Worm (Caenorhabditis elegans): ENCODE measurements around the gene ZK899.1.

ZK899.1 gene

DNA sequence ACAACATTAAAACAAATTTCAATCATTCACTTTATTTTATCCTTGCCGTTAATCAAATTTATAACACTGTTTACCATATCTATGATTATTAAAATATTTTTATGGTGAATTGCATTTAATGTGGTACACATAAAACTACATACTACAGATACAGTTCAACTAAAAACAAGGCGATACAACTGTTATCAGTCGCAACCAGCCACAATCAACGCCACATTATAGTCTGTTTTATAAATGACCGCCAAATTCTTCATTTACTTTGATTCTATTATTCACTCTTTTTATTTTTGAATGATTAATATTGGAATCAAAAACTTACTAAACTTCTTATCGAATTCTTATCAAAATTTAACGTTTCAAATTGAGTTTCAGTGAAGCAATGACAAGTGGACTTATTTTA is 18.4 kb upstream of the ZK899.1 start, which contains the start of gene B0272.4:
TSS of gene B0272.4 (plus strand) at position 373 of the 400 bp plus-strand sequence.
- TF ChIP-seq sma-3 (GFP tag; optimal IDR thresholded peaks at IDR 0.05) = no peak
- no peak for TF ChIP-seq F13H6.1 (tag; optimal IDR thresholded peaks at IDR 0.05)
- no peak for TF ChIP-seq blmp-1 (tag; optimal IDR thresholded peaks at IDR 0.05; ENCODE audit: insufficient read depth)
- TF ChIP-seq sem-4 (tag; optimal IDR thresholded peaks at IDR 0.05) = no peak
- TF ChIP-seq gmeb-1 (tag; optimal IDR thresholded peaks at IDR 0.05) = peak; percentile 44
- no peak for TF ChIP-seq nhr-11 (tag; optimal IDR thresholded peaks at IDR 0.05)
- TF ChIP-seq peb-1 (tag; optimal IDR thresholded peaks at IDR 0.05) = no peak
- TF ChIP-seq zag-1 (tag; optimal IDR thresholded peaks at IDR 0.05) = no peak
- no peak for TF ChIP-seq nhr-129 (tag; optimal IDR thresholded peaks at IDR 0.05)
- TF ChIP-seq snpc-4 (tag; optimal IDR thresholded peaks at IDR 0.05) = no peak
- no peak for TF ChIP-seq nhr-10 (tag; optimal IDR thresholded peaks at IDR 0.05)
- TF ChIP-seq lsy-2 (tag; optimal IDR thresholded peaks at IDR 0.05) = no peak
- peak; percentile 95 for TF ChIP-seq fos-1 (tag; optimal IDR thresholded peaks at IDR 0.05)
- TF ChIP-seq nhr-25 (tag; optimal IDR thresholded peaks at IDR 0.05) = no peak
- TF ChIP-seq elt-1 (tag; optimal IDR thresholded peaks at IDR 0.05) = no peak
- TF ChIP-seq unc-39 (tag; optimal IDR thresholded peaks at IDR 0.05) = no peak
- no peak for TF ChIP-seq nhr-12 (tag; optimal IDR thresholded peaks at IDR 0.05)
- no peak for TF ChIP-seq elt-3 (tag; optimal IDR thresholded peaks at IDR 0.05)
- TF ChIP-seq sma-9 (GFP tag; optimal IDR thresholded peaks at IDR 0.05) = peak; percentile 5
- no peak for TF ChIP-seq sma-9 (tag; optimal IDR thresholded peaks at IDR 0.05)
- TF ChIP-seq mbf-1 (tag; optimal IDR thresholded peaks at IDR 0.05) = no peak
- TF ChIP-seq nhr-237 (tag; optimal IDR thresholded peaks at IDR 0.05) = no peak
- TF ChIP-seq nhr-77 (tag; optimal IDR thresholded peaks at IDR 0.05) = no peak
- TF ChIP-seq lin-13 (GFP tag; optimal IDR thresholded peaks at IDR 0.05) = no peak
- no peak for TF ChIP-seq skn-1 (tag; optimal IDR thresholded peaks at IDR 0.05)
- TF ChIP-seq ztf-11 (tag; optimal IDR thresholded peaks at IDR 0.05) = no peak
- no peak for TF ChIP-seq nhr-23 (tag; optimal IDR thresholded peaks at IDR 0.05)
- no peak for TF ChIP-seq dmd-4 (tag; optimal IDR thresholded peaks at IDR 0.05)
- TF ChIP-seq unc-55 (GFP tag; optimal IDR thresholded peaks at IDR 0.05) = no peak
- TF ChIP-seq nhr-6 (tag; optimal IDR thresholded peaks at IDR 0.05) = no peak
- no peak for TF ChIP-seq mab-5 (tag; optimal IDR thresholded peaks at IDR 0.05)
- TF ChIP-seq crh-2 (tag; optimal IDR thresholded peaks at IDR 0.05) = peak; percentile 35

DNA sequence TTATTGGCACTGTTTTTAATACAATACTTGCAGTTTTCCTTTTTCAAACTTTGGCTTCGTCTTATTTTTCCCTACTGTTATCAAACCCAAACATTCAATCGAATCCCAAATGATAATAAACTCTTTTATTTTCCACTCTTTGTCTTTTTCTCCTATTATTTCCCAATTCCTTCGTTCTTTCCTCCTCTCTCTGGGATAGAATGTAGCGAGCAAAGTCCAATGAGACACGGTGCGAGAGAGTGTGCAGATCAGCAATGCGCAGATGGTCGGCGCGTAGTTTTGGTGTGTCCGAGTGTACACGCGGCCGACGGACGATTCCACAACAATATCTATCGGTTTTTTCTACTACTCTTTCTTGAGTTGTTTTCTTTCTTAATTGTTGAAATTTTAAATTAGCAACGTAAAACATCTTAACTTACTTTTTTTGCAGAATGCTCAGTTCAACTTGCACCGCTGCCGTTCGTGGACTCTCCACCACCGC is 15.4 kb upstream of the ZK899.1 start, which contains the start of gene B0272.3:
TSS of gene B0272.3 (plus strand) at position 431 of the 481 bp plus-strand sequence.
- peak; percentile 30 for TF ChIP-seq sem-4 (tag; optimal IDR thresholded peaks at IDR 0.05)
- TF ChIP-seq nhr-25 (tag; optimal IDR thresholded peaks at IDR 0.05) = peak; percentile 46
- peak; percentile 69 for TF ChIP-seq sma-9 (GFP tag; optimal IDR thresholded peaks at IDR 0.05)
- no peak for TF ChIP-seq sma-9 (tag; optimal IDR thresholded peaks at IDR 0.05)
- no peak for TF ChIP-seq ceh-16 (tag; optimal IDR thresholded peaks at IDR 0.05)
- peak; percentile 65 for TF ChIP-seq fos-1 (tag; optimal IDR thresholded peaks at IDR 0.05)
- no peak for TF ChIP-seq lin-13 (GFP tag; optimal IDR thresholded peaks at IDR 0.05)
- peak in 1 of 2 experiments; percentile 39 for TF ChIP-seq lsy-2 (tag; optimal IDR thresholded peaks at IDR 0.05)
- no peak for TF ChIP-seq peb-1 (tag; optimal IDR thresholded peaks at IDR 0.05)
- peak; percentile 69 for TF ChIP-seq sma-3 (GFP tag; optimal IDR thresholded peaks at IDR 0.05)
- no peak for TF ChIP-seq zag-1 (tag; optimal IDR thresholded peaks at IDR 0.05)
- TF ChIP-seq nhr-129 (tag; optimal IDR thresholded peaks at IDR 0.05) = peak; percentile 61
- peak; percentile 56 for TF ChIP-seq gmeb-1 (tag; optimal IDR thresholded peaks at IDR 0.05)
- TF ChIP-seq egl-27 (tag; optimal IDR thresholded peaks at IDR 0.05) = peak; percentile 29
- TF ChIP-seq ztf-11 (tag; optimal IDR thresholded peaks at IDR 0.05) = no peak
- TF ChIP-seq skn-1 (tag; optimal IDR thresholded peaks at IDR 0.05) = peak; percentile 5
- TF ChIP-seq F13H6.1 (tag; optimal IDR thresholded peaks at IDR 0.05) = peak; percentile 67
- TF ChIP-seq nhr-237 (tag; optimal IDR thresholded peaks at IDR 0.05) = no peak
- no peak for TF ChIP-seq blmp-1 (tag; optimal IDR thresholded peaks at IDR 0.05; ENCODE audit: insufficient read depth)
- peak; percentile 73 for TF ChIP-seq crh-2 (tag; optimal IDR thresholded peaks at IDR 0.05)
- peak; percentile 73 for TF ChIP-seq nhr-21 (tag; optimal IDR thresholded peaks at IDR 0.05)
- no peak for TF ChIP-seq nhr-10 (tag; optimal IDR thresholded peaks at IDR 0.05)
- TF ChIP-seq ztf-1 (GFP tag; conservative IDR thresholded peaks at IDR 0.05) = no peak

DNA sequence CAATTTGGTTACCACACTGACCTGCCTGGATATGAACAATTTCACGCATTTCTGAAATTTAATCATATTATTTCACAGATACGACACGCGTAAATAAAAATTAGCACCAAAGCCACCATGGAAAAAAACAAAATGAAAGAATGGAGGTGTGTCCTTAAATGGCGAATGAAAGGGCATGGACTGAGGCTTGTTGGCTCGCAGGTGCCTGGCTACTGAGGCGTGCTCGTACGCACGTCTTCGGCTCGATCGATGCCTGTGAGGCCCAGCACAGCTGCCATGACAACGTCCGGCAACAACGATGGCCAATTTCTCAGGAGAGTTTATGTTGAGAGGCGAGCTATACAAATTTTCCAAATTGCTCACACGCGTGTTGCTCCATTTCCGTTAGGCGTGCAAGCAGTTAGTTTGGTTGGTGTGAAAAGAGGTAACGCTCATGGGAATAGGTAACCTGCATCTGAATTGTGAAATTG is 9.6 kb upstream of the ZK899.1 start, which contains the start of gene tbb-4:
TSS of gene tbb-4 (minus strand) at position 51 of the 470 bp plus-strand sequence.
- no peak for TF ChIP-seq gmeb-1 (tag; optimal IDR thresholded peaks at IDR 0.05)
- TF ChIP-seq mdl-1 (tag; optimal IDR thresholded peaks at IDR 0.05) = no peak
- no peak for TF ChIP-seq crh-2 (tag; optimal IDR thresholded peaks at IDR 0.05)
- TF ChIP-seq lin-39 (tag; optimal IDR thresholded peaks at IDR 0.05) = no peak
- no peak for TF ChIP-seq skn-1 (tag; optimal IDR thresholded peaks at IDR 0.05)
- TF ChIP-seq nhr-11 (tag; optimal IDR thresholded peaks at IDR 0.05) = no peak
- TF ChIP-seq lsy-2 (tag; optimal IDR thresholded peaks at IDR 0.05) = no peak
- no peak for TF ChIP-seq C34F6.9 (tag; optimal IDR thresholded peaks at IDR 0.05)
- no peak for TF ChIP-seq dmd-4 (tag; optimal IDR thresholded peaks at IDR 0.05)
- TF ChIP-seq unc-39 (tag; optimal IDR thresholded peaks at IDR 0.05) = no peak
